Worm (Caenorhabditis elegans) whole organism, midembryonic: ENCODE measurements around the gene C50F4.8.

Experiments
- T22C8.4 ChIP-seq: fragments of 200-800 bp; sonication (Bioruptor generic); IDR thresholded peaks from 2 replicates; pipeline ENCODE4 v1.3.6; 2022; ENCODE audit warnings: missing genetic modification characterization, missing compliant biosample characterization
- cog-1 ChIP-seq: sonication (generic microtip); optimal IDR thresholded peaks from 2 replicates; lab custom pipeline; 2016; ENCODE audit warnings: missing genetic modification characterization, missing compliant biosample characterization
- flt-1 ChIP-seq: fragments of 200-800 bp; sonication (Bioruptor generic); IDR thresholded peaks from 2 replicates; pipeline ENCODE4 v1.3.6; 2022; ENCODE audit warnings: missing genetic modification characterization, missing compliant biosample characterization
- med-1 ChIP-seq: sonication (generic microtip); optimal IDR thresholded peaks from 2 replicates; lab custom pipeline; 2017; ENCODE audit warnings: missing genetic modification characterization, mild to moderate bottlenecking, missing compliant biosample characterization, antibody characterized with exemption, missing genetic modification reagents; ENCODE audit not compliant: insufficient read depth
- ref-1 ChIP-seq: fragments of 200-800 bp; sonication (Bioruptor generic); conservative IDR thresholded peaks from 2 replicates; pipeline ENCODE4 v1.3.6; 2022; ENCODE audit warnings: missing genetic modification reagents, missing genetic modification characterization, missing compliant biosample characterization
- tab-1 ChIP-seq: fragments of 200-800 bp; sonication (Bioruptor generic); IDR thresholded peaks from 2 replicates; pipeline ENCODE4 v1.3.6; 2022; ENCODE audit warnings: missing genetic modification characterization, missing compliant biosample characterization
- ztf-29 ChIP-seq: fragments of 200-800 bp; sonication (Bioruptor generic); IDR thresholded peaks from 2 replicates; pipeline ENCODE4 v1.3.6; 2022; ENCODE audit warnings: missing genetic modification reagents, missing genetic modification characterization, missing compliant biosample characterization

- no peak for TF ChIP-seq tab-1 (GFP tag; lab: Robert Waterston, UW)
- no peak for TF ChIP-seq T22C8.4 (GFP tag; lab: Robert Waterston, UW)
- no peak for TF ChIP-seq flt-1 (GFP tag; lab: Robert Waterston, UW)
- no peak for TF ChIP-seq ref-1 (GFP tag; lab: Robert Waterston, UW)
- TF ChIP-seq cog-1 (tag; lab: Kevin White, UChicago): no peak
- no peak for TF ChIP-seq med-1
- TF ChIP-seq ztf-29 (GFP tag; lab: Robert Waterston, UW): no peak
Observed at ce11 chrV:9556668-9557067, 38.0 kb upstream of the C50F4.8 start.
